Worm (Caenorhabditis elegans) whole organism, midembryonic: ENCODE results near the gene F59E12.3.

Experiments
- flt-1 ChIP-seq: fragments of 200-800 bp; sonication (Bioruptor generic); IDR thresholded peaks from 2 replicates; pipeline ENCODE4 v1.3.6; 2022; ENCODE audit warnings: missing genetic modification characterization, missing compliant biosample characterization
- klf-2 ChIP-seq: fragments of 200-800 bp; sonication (Bioruptor generic); conservative IDR thresholded peaks from 2 replicates; pipeline ENCODE4 v1.3.6; 2022; ENCODE audit warnings: missing genetic modification reagents, missing genetic modification characterization, missing compliant biosample characterization
- ztf-29 ChIP-seq: fragments of 200-800 bp; sonication (Bioruptor generic); IDR thresholded peaks from 2 replicates; pipeline ENCODE4 v1.3.6; 2022; ENCODE audit warnings: missing genetic modification reagents, missing genetic modification characterization, missing compliant biosample characterization

ce11 chrII:5605538-5605945 is 32.6 kb upstream of the F59E12.3 start:
- TF ChIP-seq flt-1 (GFP tag; lab: Robert Waterston, UW) (no peak), klf-2 (GFP tag; lab: Robert Waterston, UW) (no peak), ztf-29 (GFP tag; lab: Robert Waterston, UW) (no peak)
